Worm (Caenorhabditis elegans) whole organism, L2 larva: ENCODE results near the gene F41G4.13.

Experiments
- crh-2 ChIP-seq: sonication (generic microtip); optimal IDR thresholded peaks from 2 replicates; lab custom pipeline; 2017; ENCODE audit warnings: missing biosample characterization, missing genetic modification characterization
- mbf-1 ChIP-seq: sonication (generic microtip); optimal IDR thresholded peaks from 2 replicates; lab custom pipeline; 2017; ENCODE audit warnings: missing biosample characterization, missing genetic modification characterization
- nhr-25 ChIP-seq: fragments of 150-350 bp; sonication (generic microtip); optimal IDR thresholded peaks from 3 replicates; lab custom pipeline; 2014; ENCODE audit warnings: missing biosample characterization, missing genetic modification characterization
- sma-9 ChIP-seq, 2 experiments: fragments of 150-350 bp in 1 of 2; sonication (generic microtip) in 1 of 2; optimal IDR thresholded peaks; 2 replicates each; lab custom pipeline; 2014 to 2016; ENCODE audit warnings: missing genetic modification characterization in 2 of 2, mild to moderate bottlenecking in 1 of 2, missing biosample characterization in 1 of 2, missing compliant biosample characterization in 1 of 2, missing genetic modification reagents in 1 of 2, moderate library complexity in 1 of 2

Gene F41G4.13

ce11 chrX:16784038-16784437 is 50.6 kb downstream of the F41G4.13 start:
- TF ChIP-seq sma-9 (GFP tag; optimal IDR thresholded peaks at IDR 0.05; lab: Kevin White, UChicago) (peak; percentile 17), sma-9 (tag; optimal IDR thresholded peaks at IDR 0.05; lab: Kevin White, UChicago) (no peak), mbf-1 (tag; lab: Kevin White, UChicago) (no peak), nhr-25 (peak; percentile 14), crh-2 (tag; lab: Kevin White, UChicago) (peak; percentile 19)
